Worm (Caenorhabditis elegans) whole organism, L4 larva: Measurements from ENCODE around the gene C18A3.11.

Experiments
- F10B5.3 ChIP-seq: sonication (generic microtip); optimal IDR thresholded peaks from 2 replicates; lab custom pipeline; 2016; ENCODE audit warnings: mild to moderate bottlenecking, missing genetic modification characterization, missing compliant biosample characterization
- F44E2.7 ChIP-seq: fragments of 200-800 bp; sonication (Bioruptor generic); IDR thresholded peaks from 2 replicates; pipeline ENCODE4 v2.1.2; 2022; ENCODE audit warnings: missing genetic modification characterization, missing compliant biosample characterization
- T20F7.1 ChIP-seq: fragments of 200-800 bp; sonication (Bioruptor generic); optimal IDR thresholded peaks from 2 replicates; lab custom pipeline; 2018; ENCODE audit warnings: mild to moderate bottlenecking, missing genetic modification characterization, missing compliant biosample characterization
- T26A8.4 ChIP-seq: fragments of 200-800 bp; sonication (Bioruptor generic); IDR thresholded peaks from 2 replicates; pipeline ENCODE4 v1.3.6; 2022; ENCODE audit warnings: missing genetic modification characterization, missing compliant biosample characterization
- Y48G9A.11 ChIP-seq: fragments of 200-800 bp; sonication (Bioruptor generic); IDR thresholded peaks from 2 replicates; pipeline ENCODE4 v1.3.6; 2022; ENCODE audit warnings: missing genetic modification reagents, missing genetic modification characterization, missing compliant biosample characterization
- Y5F2A.4 ChIP-seq: fragments of 200-800 bp; sonication (Bioruptor generic); optimal IDR thresholded peaks from 2 replicates; lab custom pipeline; 2018; ENCODE audit warnings: mild to moderate bottlenecking, missing genetic modification characterization, missing compliant biosample characterization
- Y75B8A.6 ChIP-seq: fragments of 200-800 bp; sonication (Bioruptor generic); IDR thresholded peaks from 2 replicates; pipeline ENCODE4 v1.3.6; 2022; ENCODE audit warnings: missing genetic modification reagents, missing genetic modification characterization, missing compliant biosample characterization
- ZK337.2 ChIP-seq: fragments of 200-800 bp; sonication (Bioruptor generic); IDR thresholded peaks from 2 replicates; pipeline ENCODE4 v1.3.6; 2022; ENCODE audit warnings: missing genetic modification reagents, missing genetic modification characterization, missing compliant biosample characterization
- aha-1 ChIP-seq: fragments of 150-350 bp; peaks from one replicate; lab custom pipeline; 2014; ENCODE audit warnings: missing biosample characterization, missing genetic modification characterization
- ama-1 ChIP-seq: fragments of 150-350 bp; optimal IDR thresholded peaks from 2 replicates; lab custom pipeline; 2014; ENCODE audit warnings: inconsistent platforms, mixed read lengths
- arid-1 ChIP-seq: fragments of 200-800 bp; sonication (Bioruptor generic); conservative IDR thresholded peaks from 2 replicates; pipeline ENCODE4 v1.3.6; 2022; ENCODE audit warnings: missing genetic modification reagents, missing genetic modification characterization, missing compliant biosample characterization
- ceh-20 ChIP-seq: fragments of 200-800 bp; sonication (Bioruptor generic); IDR thresholded peaks from 2 replicates; pipeline ENCODE4 v1.3.6; 2022; ENCODE audit warnings: missing genetic modification reagents, missing genetic modification characterization, missing compliant biosample characterization
- cey-2 ChIP-seq: sonication (generic microtip); optimal IDR thresholded peaks from 3 replicates; lab custom pipeline; 2017; ENCODE audit warnings: missing genetic modification characterization, mild to moderate bottlenecking, missing compliant biosample characterization, antibody characterized with exemption, borderline replicate concordance; ENCODE audit not compliant: insufficient read depth
- daf-16 ChIP-seq, 3 experiments: sonication (generic microtip); optimal IDR thresholded peaks; 2 replicates each; lab custom pipeline; 2016 to 2017; ENCODE audit warnings: missing genetic modification characterization in 3 of 3, missing genetic modification reagents in 3 of 3, mild to moderate bottlenecking in 2 of 3, missing compliant biosample characterization in 2 of 3, missing biosample characterization in 1 of 3, moderate library complexity in 1 of 3
- daf-19 ChIP-seq: fragments of 200-800 bp; sonication (Bioruptor generic); conservative IDR thresholded peaks from 2 replicates; pipeline ENCODE4 v1.3.6; 2022; ENCODE audit warnings: missing genetic modification characterization, missing compliant biosample characterization
- dmd-6 ChIP-seq: fragments of 200-800 bp; sonication (Bioruptor generic); IDR thresholded peaks from 2 replicates; pipeline ENCODE4 v1.3.6; 2022; ENCODE audit warnings: missing genetic modification reagents, missing genetic modification characterization, missing compliant biosample characterization
- dpl-1 ChIP-seq: fragments of 150-350 bp; optimal IDR thresholded peaks from 2 replicates; lab custom pipeline; 2014; ENCODE audit warnings: missing biosample characterization, missing genetic modification reagents, missing genetic modification characterization
- dve-1 ChIP-seq: sonication (generic microtip); optimal IDR thresholded peaks from 2 replicates; lab custom pipeline; 2017; ENCODE audit warnings: antibody characterized with exemption, mild to moderate bottlenecking, missing genetic modification characterization, missing compliant biosample characterization; ENCODE audit not compliant: insufficient read depth
- egl-27 ChIP-seq: sonication (generic microtip); optimal IDR thresholded peaks from 3 replicates; lab custom pipeline; 2017; ENCODE audit warnings: missing biosample characterization, missing genetic modification reagents, missing genetic modification characterization
- egl-43 ChIP-seq: fragments of 200-800 bp; sonication (Bioruptor generic); IDR thresholded peaks from 2 replicates; pipeline ENCODE4 v1.3.6; 2022; ENCODE audit warnings: missing genetic modification reagents, missing genetic modification characterization, missing compliant biosample characterization
- hif-1 ChIP-seq, 2 experiments: sonication (generic microtip); optimal IDR thresholded peaks; 2 replicates each; lab custom pipeline; 2016 to 2017; ENCODE audit warnings: missing compliant biosample characterization in 2 of 2, missing genetic modification characterization in 2 of 2, missing genetic modification reagents in 2 of 2, missing genotype in 2 of 2, mild to moderate bottlenecking in 1 of 2
- hlh-11 ChIP-seq: fragments of 200-800 bp; sonication (Bioruptor generic); optimal IDR thresholded peaks from 2 replicates; lab custom pipeline; 2018; ENCODE audit warnings: mild to moderate bottlenecking, missing genetic modification characterization, missing compliant biosample characterization
- hlh-30 ChIP-seq: sonication (generic microtip); optimal IDR thresholded peaks from 2 replicates; lab custom pipeline; 2017; ENCODE audit warnings: antibody characterized with exemption, mild to moderate bottlenecking, missing genetic modification characterization, missing compliant biosample characterization; ENCODE audit not compliant: insufficient read depth
- lin-13 ChIP-seq: fragments of 150-350 bp; optimal IDR thresholded peaks from 2 replicates; lab custom pipeline; 2014; ENCODE audit warnings: missing biosample characterization, missing genetic modification reagents, missing genetic modification characterization
- lin-15B ChIP-seq: fragments of 150-350 bp; sonication (generic microtip); optimal IDR thresholded peaks from 3 replicates; lab custom pipeline; 2014; ENCODE audit warnings: missing biosample characterization, missing genetic modification characterization
- madf-5 ChIP-seq, 2 experiments: fragments of 200-800 bp; sonication (Bioruptor generic); IDR thresholded peaks; 2 replicates each; pipeline ENCODE4 v1.3.6; 2022; ENCODE audit warnings: missing compliant biosample characterization in 2 of 2, missing genetic modification characterization in 2 of 2
- mep-1 ChIP-seq: fragments of 150-350 bp; sonication (generic microtip); optimal IDR thresholded peaks from 3 replicates; lab custom pipeline; 2014; ENCODE audit warnings: missing biosample characterization, missing genetic modification characterization
- mes-2 ChIP-seq: sonication (generic microtip); optimal IDR thresholded peaks from 2 replicates; lab custom pipeline; 2016; ENCODE audit warnings: missing genotype, mild to moderate bottlenecking, missing genetic modification characterization, missing compliant biosample characterization; ENCODE audit not compliant: poor library complexity, severe bottlenecking
- mxl-3 ChIP-seq: fragments of 200-800 bp; sonication (Bioruptor generic); optimal IDR thresholded peaks from 2 replicates; lab custom pipeline; 2018; ENCODE audit warnings: mild to moderate bottlenecking, missing genetic modification characterization, missing compliant biosample characterization
- nhr-11 ChIP-seq: fragments of 150-350 bp; optimal IDR thresholded peaks from 2 replicates; lab custom pipeline; 2014; ENCODE audit warnings: missing biosample characterization, missing genetic modification characterization
- nhr-237 ChIP-seq: sonication (generic microtip); optimal IDR thresholded peaks from 2 replicates; lab custom pipeline; 2017; ENCODE audit warnings: missing biosample characterization, missing genetic modification characterization
- nhr-25 ChIP-seq: sonication (generic microtip); optimal IDR thresholded peaks from 2 replicates; lab custom pipeline; 2017; ENCODE audit warnings: missing genetic modification characterization, mild to moderate bottlenecking, missing compliant biosample characterization, antibody characterized with exemption, moderate library complexity, borderline replicate concordance; ENCODE audit not compliant: insufficient read depth
- nhr-28 ChIP-seq: fragments of 150-350 bp; optimal IDR thresholded peaks from 2 replicates; lab custom pipeline; 2014; ENCODE audit warnings: missing biosample characterization, missing genetic modification characterization
- nhr-76 ChIP-seq: fragments of 150-350 bp; optimal IDR thresholded peaks from 2 replicates; lab custom pipeline; 2014; ENCODE audit warnings: missing biosample characterization, missing genetic modification characterization
- nhr-77 ChIP-seq: fragments of 150-350 bp; optimal IDR thresholded peaks from 2 replicates; lab custom pipeline; 2014; ENCODE audit warnings: missing biosample characterization, missing genetic modification characterization
- php-3 ChIP-seq: fragments of 200-800 bp; sonication (Bioruptor generic); IDR thresholded peaks from 2 replicates; pipeline ENCODE4 v1.3.6; 2022; ENCODE audit warnings: missing genetic modification reagents, missing genetic modification characterization, missing compliant biosample characterization
- rbr-2 ChIP-seq: sonication (generic microtip); optimal IDR thresholded peaks from 2 replicates; lab custom pipeline; 2016; ENCODE audit warnings: missing genotype, missing genetic modification characterization, missing compliant biosample characterization
- snpc-4 ChIP-seq: fragments of 150-350 bp; optimal IDR thresholded peaks from 2 replicates; lab custom pipeline; 2014; ENCODE audit warnings: missing biosample characterization, missing genetic modification characterization
- spr-1 ChIP-seq: sonication (generic microtip); optimal IDR thresholded peaks from 2 replicates; lab custom pipeline; 2016; ENCODE audit warnings: mild to moderate bottlenecking, missing genetic modification characterization, missing compliant biosample characterization
- spr-3 ChIP-seq: fragments of 200-800 bp; sonication (Bioruptor generic); optimal IDR thresholded peaks from 2 replicates; lab custom pipeline; 2018; ENCODE audit warnings: mild to moderate bottlenecking, missing genetic modification characterization, missing compliant biosample characterization
- unc-62 ChIP-seq, 3 experiments: fragments of 150-350 bp in 1 of 3; sonication (generic microtip); optimal IDR thresholded peaks in 2 of 3; peaks in 1 of 3; 1 replicate in 1 of 3; 2 replicates in 2 of 3; lab custom pipeline; 2014 to 2017; ENCODE audit warnings: missing biosample characterization in 3 of 3, missing genetic modification characterization in 3 of 3, missing genetic modification reagents in 3 of 3, missing genotype in 1 of 3
- vab-7 ChIP-seq: fragments of 200-800 bp; sonication (Bioruptor generic); IDR thresholded peaks from 2 replicates; pipeline ENCODE4 v1.3.6; 2022; ENCODE audit warnings: missing genetic modification reagents, missing genetic modification characterization, missing compliant biosample characterization
- zfp-2 ChIP-seq: sonication (generic microtip); optimal IDR thresholded peaks from 2 replicates; lab custom pipeline; 2016; ENCODE audit warnings: mild to moderate bottlenecking, missing genetic modification characterization, missing compliant biosample characterization
- zip-11 ChIP-seq: fragments of 200-800 bp; sonication (Bioruptor generic); IDR thresholded peaks from 2 replicates; pipeline ENCODE4 v1.3.6; 2022; ENCODE audit warnings: missing genetic modification characterization, missing compliant biosample characterization
- ztf-11 ChIP-seq: fragments of 150-350 bp; optimal IDR thresholded peaks from 2 replicates; lab custom pipeline; 2014; ENCODE audit warnings: missing biosample characterization, missing genetic modification characterization

The C18A3.11 gene

ce11 chrII:5730343-5731083, at the start of gene C18A3.11, which contains the start of gene C18A3.7:
TSS of gene C18A3.11 (plus strand) at chrII:5731033.
TSS of gene C18A3.7 (minus strand) at chrII:5730443.
- TF ChIP-seq lin-13 (GFP tag; lab: Kevin White, UChicago), result no peak
- no peak for TF ChIP-seq cey-2 (tag; lab: Kevin White, UChicago)
- TF ChIP-seq madf-5 (GFP tag; IDR thresholded peaks at IDR 0.05; lab: Robert Waterston, UW), result no peak
- no peak for TF ChIP-seq zip-11 (GFP tag; lab: Robert Waterston, UW)

ce11 chrII:5688959-5689358, 41.9 kb upstream of the C18A3.11 start, which contains the start of gene C25H3.11:
TSS of gene C25H3.11 (minus strand) at chrII:5689040.
- peak; percentile 54 for TF ChIP-seq mxl-3
- TF ChIP-seq daf-19 (GFP tag; lab: Robert Waterston, UW), result no peak
- TF ChIP-seq spr-3, result no peak
- TF ChIP-seq F10B5.3, result no peak
- no peak for TF ChIP-seq ZK337.2 (GFP tag; lab: Robert Waterston, UW)
- TF ChIP-seq dmd-6, result peak; percentile 49; the same call in 1 of the 2 replicates
- TF ChIP-seq mes-2 (tag; lab: Kevin White, UChicago), result peak; percentile 64
- TF ChIP-seq hlh-11 (tag; lab: Kevin White, UChicago), result peak; percentile 78
- TF ChIP-seq nhr-76 (tag; lab: Kevin White, UChicago), result no peak
- TF ChIP-seq aha-1 (tag; lab: Kevin White, UChicago), result no peak
- TF ChIP-seq ceh-20 (GFP tag; lab: Robert Waterston, UW), result no peak
- 0 out of 2 replicates have a peak, but pooled peaks have one; percentile 15 for TF ChIP-seq T26A8.4
- TF ChIP-seq nhr-77 (tag; lab: Kevin White, UChicago), result peak; percentile 37
- peak in 1 of 2 experiments; percentile 52 for TF ChIP-seq hif-1 (tag; optimal IDR thresholded peaks at IDR 0.05; lab: Kevin White, UChicago)
- TF ChIP-seq rbr-2, result no peak
- 0 out of 2 replicates have a peak, but pooled peaks have one; percentile 10 for TF ChIP-seq Y75B8A.6
- TF ChIP-seq egl-27, result no peak
- TF ChIP-seq F44E2.7 (GFP tag; lab: Robert Waterston, UW), result 0 out of 2 replicates have a peak, but pooled peaks have one; percentile 45
- TF ChIP-seq ztf-11 (tag; lab: Kevin White, UChicago), result no peak
- no peak for TF ChIP-seq nhr-237 (tag; lab: Kevin White, UChicago)
- TF ChIP-seq T20F7.1 (GFP tag; lab: Kevin White, UChicago), result no peak
- no peak for TF ChIP-seq nhr-25
- peak; percentile 20; the same call in 1 of the 2 replicates for TF ChIP-seq vab-7
- 0 out of 2 replicates have a peak, but pooled peaks have one; percentile 32 for TF ChIP-seq php-3
- TF ChIP-seq egl-43, result 0 out of 2 replicates have a peak, but pooled peaks have one; percentile 55
- TF ChIP-seq daf-16 (GFP tag; optimal IDR thresholded peaks at IDR 0.05; lab: Kevin White, UChicago), result no peak
- TF ChIP-seq daf-16 (tag; optimal IDR thresholded peaks at IDR 0.05; lab: Kevin White, UChicago), result peak; percentile 66
- peak; percentile 53 for TF ChIP-seq ama-1
- TF ChIP-seq Y5F2A.4, result no peak
- peak; percentile 86 for TF ChIP-seq hlh-30 (tag; lab: Kevin White, UChicago)
- TF ChIP-seq nhr-28, result peak; percentile 49
- no peak for TF ChIP-seq snpc-4
- TF ChIP-seq Y48G9A.11 (GFP tag; lab: Robert Waterston, UW), result no peak
- no peak for TF ChIP-seq dpl-1
- peak; percentile 47 for TF ChIP-seq mep-1
- TF ChIP-seq arid-1 (GFP tag; lab: Robert Waterston, UW), result 0 out of 2 replicates have a peak, but pooled peaks have one; percentile 24
- no peak for TF ChIP-seq lin-15B (tag; lab: Kevin White, UChicago)
- peak; percentile 28 for TF ChIP-seq spr-1 (tag; lab: Kevin White, UChicago)
- no peak for TF ChIP-seq zfp-2 (tag; lab: Kevin White, UChicago)
- TF ChIP-seq nhr-11 (tag; lab: Kevin White, UChicago), result no peak
- TF ChIP-seq unc-62 (GFP tag; optimal IDR thresholded peaks at IDR 0.05 in 1 of 2; lab: Kevin White, UChicago), result peak in 1 of 2 experiments; percentile 76
- TF ChIP-seq unc-62 (tag; optimal IDR thresholded peaks at IDR 0.05; lab: Kevin White, UChicago), result no peak
- peak; percentile 49 for TF ChIP-seq dve-1 (tag; lab: Kevin White, UChicago)
